Worm (Caenorhabditis elegans) whole organism, L3 larva: ENCODE results near the gene irld-23.

Source experiments
- ceh-28 ChIP-seq: fragments of 150-350 bp; optimal IDR thresholded peaks from 2 replicates; lab custom pipeline; 2014; ENCODE audit warnings: missing biosample characterization, missing genetic modification reagents, missing genetic modification characterization
- elt-3 ChIP-seq, 3 experiments: fragments of 150-350 bp in 1 of 3; sonication (generic microtip) in 2 of 3; optimal IDR thresholded peaks; 2 replicates in 2 of 3; 4 replicates in 1 of 3; lab custom pipeline; 2014 to 2017; ENCODE audit warnings: missing biosample characterization in 3 of 3, missing genetic modification characterization in 3 of 3
- pha-4 ChIP-seq: fragments of 150-350 bp; optimal IDR thresholded peaks from 2 replicates; lab custom pipeline; 2014; ENCODE audit warnings: missing biosample characterization, missing genetic modification reagents, missing genetic modification characterization

DNA sequence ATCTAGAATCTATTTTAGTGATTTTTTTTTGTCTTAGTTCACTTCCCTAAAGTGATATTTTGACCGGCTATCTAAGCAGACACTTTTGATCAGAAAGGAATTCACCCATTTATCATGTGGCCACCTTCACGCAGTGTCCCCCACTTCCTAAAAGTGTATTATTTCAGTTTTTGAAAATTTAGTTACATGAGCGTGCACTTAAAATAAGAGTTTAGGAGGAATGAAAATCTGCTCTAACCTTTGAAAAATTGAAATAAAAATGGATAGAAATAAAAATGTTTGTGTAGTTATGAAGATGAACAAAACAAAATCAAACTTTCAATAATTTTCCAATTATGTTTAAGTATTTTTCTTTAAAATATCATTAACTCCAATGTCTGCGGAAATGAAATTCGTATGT lies 20.7 kb downstream of the irld-23 start:
- TF ChIP-seq ceh-28 (no peak), pha-4 (tag; lab: Kevin White, UChicago) (no peak), elt-3 (tag; optimal IDR thresholded peaks at IDR 0.05; lab: Kevin White, UChicago) (no peak)
